Fruit fly (Drosophila melanogaster) whole organism, embryonic: ENCODE data around the gene inaF-B.
A peak's percentile ranks its signal among the peaks of the same experiment; 100 is the strongest.

Experiments
- Aef1 ChIP-seq: fragments of 200-800 bp; sonication (Bioruptor generic); IDR thresholded peaks from 3 replicates; pipeline ENCODE4 v1.3.6; 2022; ENCODE audit warnings: missing biosample characterization, missing genetic modification characterization
- Bteb2 ChIP-seq: fragments of 200-800 bp; sonication (Bioruptor generic); optimal IDR thresholded peaks from 2 replicates; lab custom pipeline; 2016; ENCODE audit warnings: missing biosample characterization, missing genetic modification characterization
- CG10147 ChIP-seq: fragments of 200-800 bp; sonication (Bioruptor generic); optimal IDR thresholded peaks from 2 replicates; lab custom pipeline; 2019; ENCODE audit warnings: missing biosample characterization, mild to moderate bottlenecking, missing genetic modification characterization, moderate library complexity
- CG1024 ChIP-seq: fragments of 200-800 bp; sonication (Bioruptor generic); IDR thresholded peaks from 2 replicates; pipeline ENCODE4 v1.3.6; 2022; ENCODE audit warnings: missing biosample characterization, missing genetic modification characterization
- CG10959 ChIP-seq: fragments of 200-800 bp; sonication (Bioruptor generic); IDR thresholded peaks from 2 replicates; pipeline ENCODE4 v1.3.6; 2022; ENCODE audit warnings: missing biosample characterization, missing genetic modification characterization
- CG12155 ChIP-seq: fragments of 200-800 bp; sonication (Bioruptor generic); optimal IDR thresholded peaks from 3 replicates; lab custom pipeline; 2016; ENCODE audit warnings: missing biosample characterization, missing genetic modification characterization
- CG12391 ChIP-seq: fragments of 200-800 bp; sonication (Bioruptor generic); optimal IDR thresholded peaks from 3 replicates; lab custom pipeline; 2018; ENCODE audit warnings: missing biosample characterization, mild to moderate bottlenecking, missing genetic modification characterization, moderate library complexity
- CG14014 ChIP-seq: fragments of 200-800 bp; sonication (Bioruptor generic); IDR thresholded peaks from 2 replicates; pipeline ENCODE4 v1.3.6; 2022; ENCODE audit warnings: missing biosample characterization, missing genetic modification characterization
- CG15696 ChIP-seq: fragments of 200-800 bp; sonication (Bioruptor generic); optimal IDR thresholded peaks from 2 replicates; lab custom pipeline; 2019; ENCODE audit warnings: missing biosample characterization, mild to moderate bottlenecking, missing genetic modification characterization, moderate library complexity
- CG1647 ChIP-seq: fragments of 200-800 bp; sonication (Bioruptor generic); optimal IDR thresholded peaks from 3 replicates; lab custom pipeline; 2016; ENCODE audit warnings: missing biosample characterization, missing genetic modification characterization
- CG33213 ChIP-seq: fragments of 200-800 bp; sonication (Bioruptor generic); optimal IDR thresholded peaks from 3 replicates; lab custom pipeline; 2016; ENCODE audit warnings: missing biosample characterization, missing genetic modification characterization
- CG34376 ChIP-seq: fragments of 200-800 bp; sonication (Bioruptor generic); optimal IDR thresholded peaks from 2 replicates; lab custom pipeline; 2018; ENCODE audit warnings: missing biosample characterization, mild to moderate bottlenecking, missing genetic modification characterization
- CG4617 ChIP-seq: fragments of 200-800 bp; sonication (Bioruptor generic); optimal IDR thresholded peaks from 3 replicates; lab custom pipeline; 2016; ENCODE audit warnings: missing biosample characterization, missing genetic modification characterization, borderline replicate concordance
- CG5245 ChIP-seq: fragments of 200-800 bp; sonication (Bioruptor generic); optimal IDR thresholded peaks from 3 replicates; lab custom pipeline; 2016; ENCODE audit warnings: missing biosample characterization, missing genetic modification characterization
- CG7357 ChIP-seq: fragments of 200-800 bp; sonication (Bioruptor generic); IDR thresholded peaks from 3 replicates; pipeline ENCODE4 v1.3.6; 2022; ENCODE audit warnings: missing biosample characterization, missing genetic modification characterization
- CG9609 ChIP-seq: fragments of 200-800 bp; sonication (Bioruptor generic); optimal IDR thresholded peaks from 3 replicates; lab custom pipeline; 2016; ENCODE audit warnings: missing biosample characterization, missing genetic modification characterization
- CTCF ChIP-seq: fragments of 200-800 bp; sonication (Bioruptor generic); optimal IDR thresholded peaks from 2 replicates; lab custom pipeline; 2017; ENCODE audit warnings: missing biosample characterization, mild to moderate bottlenecking, missing genetic modification characterization, moderate library complexity
- Dad ChIP-seq: fragments of 200-800 bp; sonication (Bioruptor generic); optimal IDR thresholded peaks from 3 replicates; lab custom pipeline; 2016; ENCODE audit warnings: missing biosample characterization, missing genetic modification characterization
- Drgx ChIP-seq: fragments of 200-800 bp; sonication (Bioruptor generic); IDR thresholded peaks from 2 replicates; pipeline ENCODE4 v1.3.6; 2022; ENCODE audit warnings: missing biosample characterization, missing genetic modification characterization
- E2f1 ChIP-seq: fragments of 200-800 bp; sonication (Bioruptor generic); IDR thresholded peaks from 2 replicates; pipeline ENCODE4 v1.3.6; 2022; ENCODE audit warnings: missing biosample characterization, missing genetic modification characterization
- Elba2 ChIP-seq: fragments of 200-800 bp; sonication (Bioruptor generic); optimal IDR thresholded peaks from 3 replicates; lab custom pipeline; 2016; ENCODE audit warnings: missing biosample characterization, missing genetic modification characterization
- Gug ChIP-seq: fragments of 200-800 bp; sonication (Bioruptor generic); IDR thresholded peaks from 4 replicates; pipeline ENCODE4 v1.3.6; 2022; ENCODE audit warnings: missing biosample characterization, missing genetic modification characterization
- HmgD ChIP-seq: fragments of 200-800 bp; sonication (Bioruptor generic); optimal IDR thresholded peaks from 3 replicates; lab custom pipeline; 2016; ENCODE audit warnings: missing biosample characterization, missing genetic modification characterization
- Hmx ChIP-seq: fragments of 200-800 bp; sonication (Bioruptor generic); optimal IDR thresholded peaks from 2 replicates; lab custom pipeline; 2016; ENCODE audit warnings: missing biosample characterization, missing genetic modification characterization
- Hr51 ChIP-seq, 2 experiments: fragments of 200-800 bp; sonication (Bioruptor generic); optimal IDR thresholded peaks; 2 replicates in 1 of 2; 3 replicates in 1 of 2; lab custom pipeline; 2016 to 2018; ENCODE audit warnings: missing biosample characterization in 2 of 2, missing genetic modification characterization in 2 of 2, mild to moderate bottlenecking in 1 of 2, moderate library complexity in 1 of 2
- Hsf ChIP-seq: fragments of 200-800 bp; sonication (Bioruptor generic); optimal IDR thresholded peaks from 3 replicates; lab custom pipeline; 2016; ENCODE audit warnings: missing biosample characterization, missing genetic modification characterization
- Jarid2 ChIP-seq: fragments of 200-800 bp; sonication (Bioruptor generic); optimal IDR thresholded peaks from 3 replicates; lab custom pipeline; 2017; ENCODE audit warnings: mild to moderate bottlenecking, missing biosample characterization, missing genetic modification reagents, missing genetic modification characterization
- Kr ChIP-seq: fragments of 200-800 bp; sonication (Bioruptor generic); optimal IDR thresholded peaks from 2 replicates; lab custom pipeline; 2017; ENCODE audit warnings: missing biosample characterization, mild to moderate bottlenecking, missing genetic modification characterization
- MESR4 ChIP-seq: fragments of 200-800 bp; sonication (Bioruptor generic); optimal IDR thresholded peaks from 2 replicates; lab custom pipeline; 2018; ENCODE audit warnings: missing biosample characterization, mild to moderate bottlenecking, missing genetic modification characterization, moderate library complexity
- Med ChIP-seq: fragments of 200-800 bp; sonication (Bioruptor generic); peaks from one replicate; lab custom pipeline; 2016; ENCODE audit warnings: missing biosample characterization, missing genetic modification characterization, mild to moderate bottlenecking, inconsistent platforms, moderate library complexity
- Nf-YB ChIP-seq: fragments of 200-800 bp; sonication (Bioruptor generic); optimal IDR thresholded peaks from 3 replicates; lab custom pipeline; 2019; ENCODE audit warnings: missing biosample characterization, mild to moderate bottlenecking, missing genetic modification characterization, moderate library complexity
- Oaz ChIP-seq: fragments of 200-800 bp; sonication (Bioruptor generic); IDR thresholded peaks from 2 replicates; pipeline ENCODE4 v1.3.6; 2022; ENCODE audit warnings: missing biosample characterization, missing genetic modification characterization
- Pdp1 ChIP-seq, 2 experiments: fragments of 200-800 bp; sonication (Bioruptor generic); optimal IDR thresholded peaks; 3 replicates each; lab custom pipeline; 2016; ENCODE audit warnings: missing biosample characterization in 2 of 2, missing genetic modification characterization in 2 of 2, mild to moderate bottlenecking in 1 of 2, moderate library complexity in 1 of 2
- Poxn ChIP-seq: fragments of 200-800 bp; sonication (Bioruptor generic); IDR thresholded peaks from 2 replicates; pipeline ENCODE4 v1.3.6; 2022; ENCODE audit warnings: missing biosample characterization, missing genetic modification characterization
- az2 ChIP-seq: fragments of 200-800 bp; sonication (Bioruptor generic); optimal IDR thresholded peaks from 3 replicates; lab custom pipeline; 2016; ENCODE audit warnings: missing biosample characterization, missing genetic modification characterization
- bcd ChIP-seq: fragments of 200-800 bp; sonication (Bioruptor generic); optimal IDR thresholded peaks from 2 replicates; lab custom pipeline; 2017; ENCODE audit warnings: missing biosample characterization, mild to moderate bottlenecking, missing genetic modification characterization
- cas ChIP-seq: fragments of 200-800 bp; sonication (Bioruptor generic); IDR thresholded peaks from 2 replicates; pipeline ENCODE4 v1.3.6; 2022; ENCODE audit warnings: missing biosample characterization, missing genetic modification characterization
- chif ChIP-seq, 2 experiments: fragments of 200-800 bp; sonication (Bioruptor generic); optimal IDR thresholded peaks; 3 replicates each; lab custom pipeline; 2016; ENCODE audit warnings: missing biosample characterization in 2 of 2, missing genetic modification characterization in 2 of 2
- crc ChIP-seq: fragments of 200-800 bp; sonication (Bioruptor generic); optimal IDR thresholded peaks from 2 replicates; lab custom pipeline; 2016; ENCODE audit warnings: missing biosample characterization, missing genetic modification characterization
- exex ChIP-seq: fragments of 200-800 bp; sonication (Bioruptor generic); optimal IDR thresholded peaks from 4 replicates; lab custom pipeline; 2018; ENCODE audit warnings: missing biosample characterization, mild to moderate bottlenecking, missing genetic modification characterization, moderate library complexity
- gcm2 ChIP-seq: fragments of 200-800 bp; sonication (Bioruptor generic); optimal IDR thresholded peaks from 2 replicates; lab custom pipeline; 2016; ENCODE audit warnings: missing biosample characterization, missing genetic modification characterization
- grn ChIP-seq: fragments of 200-800 bp; sonication (Bioruptor generic); optimal IDR thresholded peaks from 3 replicates; lab custom pipeline; 2017; ENCODE audit warnings: missing biosample characterization, missing genetic modification characterization
- onecut ChIP-seq: fragments of 200-800 bp; sonication (Bioruptor generic); IDR thresholded peaks from 2 replicates; pipeline ENCODE4 v1.3.6; 2022; ENCODE audit warnings: missing biosample characterization, missing genetic modification characterization
- pan ChIP-seq, 4 experiments: fragments of >200 bp in 3 of 4; fragments of 200-800 bp in 1 of 4; sonication (Bioruptor generic) in 1 of 4; optimal IDR thresholded peaks in 3 of 4; IDR thresholded peaks in 1 of 4; 2 replicates each; pipeline versions ENCODE4 v1.3.6 to Lab custom; 2017 to 2022; ENCODE audit warnings: missing biosample characterization in 2 of 4, missing genetic modification characterization in 2 of 4, mixed read lengths in 1 of 4
- pros ChIP-seq: fragments of 200-800 bp; sonication (Bioruptor generic); optimal IDR thresholded peaks from 3 replicates; lab custom pipeline; 2019; ENCODE audit warnings: missing biosample characterization, mild to moderate bottlenecking, missing genetic modification characterization, moderate library complexity
- psq ChIP-seq: fragments of 200-800 bp; sonication (Bioruptor generic); optimal IDR thresholded peaks from 2 replicates; lab custom pipeline; 2017; ENCODE audit warnings: missing biosample characterization, missing genetic modification characterization
- run ChIP-seq: fragments of 200-800 bp; sonication (Bioruptor generic); optimal IDR thresholded peaks from 3 replicates; lab custom pipeline; 2018; ENCODE audit warnings: missing biosample characterization, mild to moderate bottlenecking, missing genetic modification characterization
- sug ChIP-seq: fragments of 200-800 bp; optimal IDR thresholded peaks from 2 replicates; lab custom pipeline; 2019; ENCODE audit warnings: missing biosample characterization, mild to moderate bottlenecking, missing genetic modification characterization, moderate library complexity
- tin ChIP-seq: fragments of 200-800 bp; sonication (Bioruptor generic); optimal IDR thresholded peaks from 3 replicates; lab custom pipeline; 2016; ENCODE audit warnings: missing biosample characterization, missing genetic modification characterization
- unc-4 ChIP-seq: fragments of 200-800 bp; sonication (Bioruptor generic); IDR thresholded peaks from 2 replicates; pipeline ENCODE4 v1.3.6; 2022; ENCODE audit warnings: missing biosample characterization, missing genetic modification characterization; ENCODE audit not compliant: partially characterized antibody
- vfl ChIP-seq: fragments of 200-800 bp; sonication (Bioruptor generic); optimal IDR thresholded peaks from 2 replicates; lab custom pipeline; 2016; ENCODE audit warnings: missing biosample characterization, missing genetic modification characterization
- z ChIP-seq: fragments of 200-800 bp; sonication (Bioruptor generic); IDR thresholded peaks from 3 replicates; pipeline ENCODE4 v1.3.6; 2022; ENCODE audit warnings: missing biosample characterization, missing genetic modification characterization

inaF-B gene

DNA sequence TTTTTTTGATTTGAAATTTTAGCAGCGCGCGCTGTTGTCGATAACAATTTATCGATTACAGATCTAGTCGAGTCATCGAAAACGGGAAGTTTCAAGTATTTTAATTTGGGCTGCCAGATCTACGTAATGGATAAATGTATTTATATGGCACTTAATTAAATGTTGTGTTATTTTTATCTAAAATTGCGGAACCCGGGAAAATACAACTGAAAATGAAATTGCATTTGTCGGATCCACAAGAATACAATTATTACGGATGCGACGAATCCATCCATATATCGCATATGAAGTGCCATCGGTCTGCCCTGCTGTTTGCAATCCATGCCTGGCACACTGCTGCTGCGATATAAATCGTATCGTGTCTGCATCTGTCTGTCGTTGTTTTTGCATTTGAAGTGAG is 12.4 kb downstream of the inaF-B start, which contains the start of gene Tango10 (continued):
- peak in 1 of 2 experiments; percentile 44 for TF ChIP-seq Hr51 (GFP tag; optimal IDR thresholded peaks at IDR 0.05; lab: Kevin White, UChicago)
- 0 out of 2 replicates have a peak, but pooled peaks have one; percentile 13 for TF ChIP-seq Oaz
- peak; percentile 21 for TF ChIP-seq gcm2
- no peak for TF ChIP-seq psq (GFP tag; lab: Kevin White, UChicago)
- TF ChIP-seq CG1647 (GFP tag; lab: Kevin White, UChicago) = peak; percentile 46
- TF ChIP-seq unc-4 (GFP tag; lab: Robert Waterston, UW) = peak; percentile 84
- TF ChIP-seq vfl (GFP tag; lab: Kevin White, UChicago) = peak; percentile 27
- peak; percentile 51 for TF ChIP-seq Aef1 (GFP tag; lab: Robert Waterston, UW)
- peak; percentile 54 for TF ChIP-seq Hsf (GFP tag; lab: Kevin White, UChicago)
- no peak for TF ChIP-seq pan (optimal IDR thresholded peaks at IDR 0.05; lab: Kevin White, UChicago)
- peak in 1 of 2 experiments; percentile 29 for TF ChIP-seq pan (GFP tag; optimal IDR thresholded peaks at IDR 0.05 in 1 of 2, IDR thresholded peaks at IDR 0.05 in 1 of 2)
- peak; percentile 60 for TF ChIP-seq CG12391 (tag; lab: Kevin White, UChicago)
- TF ChIP-seq Drgx (GFP tag; lab: Robert Waterston, UW) = no peak
- no peak for TF ChIP-seq Elba2 (GFP tag; lab: Kevin White, UChicago)
- TF ChIP-seq chif (GFP tag; optimal IDR thresholded peaks at IDR 0.05; lab: Kevin White, UChicago) = peak; percentile 1 to 26
- no peak for TF ChIP-seq CG9609
- TF ChIP-seq CG10147 = peak; percentile 47
- peak; percentile 17 for TF ChIP-seq CG33213 (GFP tag; lab: Kevin White, UChicago)
- TF ChIP-seq CG12155 = peak; percentile 68
- no peak for TF ChIP-seq Kr (GFP tag; lab: Kevin White, UChicago)
- TF ChIP-seq Gug (GFP tag; lab: Robert Waterston, UW) = no peak; the same call in 3 of the 4 replicates
- peak; percentile 44 for TF ChIP-seq tin (GFP tag; lab: Kevin White, UChicago)
- TF ChIP-seq Nf-YB (GFP tag; lab: Kevin White, UChicago) = no peak
- TF ChIP-seq Poxn (GFP tag; lab: Robert Waterston, UW) = no peak
- TF ChIP-seq run (tag; lab: Kevin White, UChicago) = no peak
- peak; percentile 70 for TF ChIP-seq CG15696 (tag; lab: Kevin White, UChicago)
- TF ChIP-seq E2f1 (GFP tag; lab: Robert Waterston, UW) = peak; percentile 56
- TF ChIP-seq onecut (GFP tag; lab: Robert Waterston, UW) = peak; percentile 23
- TF ChIP-seq CG7357 (GFP tag; lab: Robert Waterston, UW) = peak; percentile 36; the same call in 1 of the 3 replicates
- TF ChIP-seq Dad (GFP tag; lab: Kevin White, UChicago) = peak; percentile 39
- TF ChIP-seq bcd (GFP tag; lab: Kevin White, UChicago) = peak; percentile 20
- TF ChIP-seq Hmx (GFP tag; lab: Kevin White, UChicago) = peak; percentile 17
- TF ChIP-seq MESR4 (GFP tag; lab: Kevin White, UChicago) = peak; percentile 69
- TF ChIP-seq CG10959 (GFP tag; lab: Robert Waterston, UW) = 0 out of 2 replicates have a peak, but pooled peaks have one; percentile 43
- peak; percentile 29 for TF ChIP-seq az2 (GFP tag; lab: Kevin White, UChicago)
- TF ChIP-seq CTCF = peak; percentile 24
- TF ChIP-seq crc (GFP tag; lab: Kevin White, UChicago) = no peak
- peak; percentile 28 for TF ChIP-seq grn (GFP tag; lab: Kevin White, UChicago)
- TF ChIP-seq cas (GFP tag; lab: Robert Waterston, UW) = no peak

- TF ChIP-seq CG4617 (GFP tag; lab: Kevin White, UChicago) = no peak
- TF ChIP-seq CG34376 (GFP tag; lab: Kevin White, UChicago) = peak; percentile 67
- no peak for TF ChIP-seq CG1024 (GFP tag; lab: Robert Waterston, UW)
- no peak for TF ChIP-seq CG5245 (GFP tag; lab: Kevin White, UChicago)
- no peak for TF ChIP-seq Jarid2 (GFP tag; lab: Kevin White, UChicago)
- TF ChIP-seq Nf-YB (GFP tag; lab: Kevin White, UChicago) = no peak
- TF ChIP-seq exex (tag; lab: Kevin White, UChicago) = peak; percentile 73
- TF ChIP-seq Pdp1 (GFP tag; optimal IDR thresholded peaks at IDR 0.05; lab: Kevin White, UChicago) = no peak
- peak; percentile 0 for TF ChIP-seq Med (GFP tag; lab: Kevin White, UChicago)
- TF ChIP-seq CG14014 = no peak
- TF ChIP-seq HmgD = no peak
- peak; percentile 42 for TF ChIP-seq sug (tag; lab: Kevin White, UChicago)
- no peak for TF ChIP-seq Bteb2 (GFP tag; lab: Kevin White, UChicago)
- TF ChIP-seq pros (GFP tag; lab: Kevin White, UChicago) = no peak
- no peak for TF ChIP-seq z
- no peak for TF ChIP-seq tin (GFP tag; lab: Kevin White, UChicago)
These were observed 14.7 kb downstream of the inaF-B start for dm6 chrX:11717892-11718291.
